Worm (Caenorhabditis elegans) whole organism, L2 larva: ENCODE measurements around the gene C25E10.8.

ENCODE experiments used
- elt-1 ChIP-seq: fragments of 150-350 bp; optimal IDR thresholded peaks from 2 replicates; lab custom pipeline; 2014; ENCODE audit warnings: missing biosample characterization, missing genetic modification characterization
- fos-1 ChIP-seq: fragments of 150-350 bp; optimal IDR thresholded peaks from 2 replicates; lab custom pipeline; 2014; ENCODE audit warnings: missing biosample characterization, missing genetic modification characterization
- nhr-11 ChIP-seq: fragments of 150-350 bp; optimal IDR thresholded peaks from 2 replicates; lab custom pipeline; 2014; ENCODE audit warnings: missing biosample characterization, missing genetic modification characterization
- nhr-237 ChIP-seq: fragments of 150-350 bp; optimal IDR thresholded peaks from 2 replicates; lab custom pipeline; 2014; ENCODE audit warnings: missing biosample characterization, missing genetic modification characterization
- peb-1 ChIP-seq: fragments of 150-350 bp; optimal IDR thresholded peaks from 2 replicates; lab custom pipeline; 2014; ENCODE audit warnings: missing biosample characterization, missing genetic modification characterization
- unc-39 ChIP-seq: fragments of 150-350 bp; optimal IDR thresholded peaks from 2 replicates; lab custom pipeline; 2014; ENCODE audit warnings: missing biosample characterization, missing genetic modification characterization
- unc-62 ChIP-seq: fragments of 150-350 bp; optimal IDR thresholded peaks from 2 replicates; lab custom pipeline; 2014; ENCODE audit warnings: missing biosample characterization, missing genetic modification reagents, missing genetic modification characterization
- ztf-11 ChIP-seq: sonication (generic microtip); optimal IDR thresholded peaks from 2 replicates; lab custom pipeline; 2017; ENCODE audit warnings: missing biosample characterization, missing genetic modification characterization

DNA sequence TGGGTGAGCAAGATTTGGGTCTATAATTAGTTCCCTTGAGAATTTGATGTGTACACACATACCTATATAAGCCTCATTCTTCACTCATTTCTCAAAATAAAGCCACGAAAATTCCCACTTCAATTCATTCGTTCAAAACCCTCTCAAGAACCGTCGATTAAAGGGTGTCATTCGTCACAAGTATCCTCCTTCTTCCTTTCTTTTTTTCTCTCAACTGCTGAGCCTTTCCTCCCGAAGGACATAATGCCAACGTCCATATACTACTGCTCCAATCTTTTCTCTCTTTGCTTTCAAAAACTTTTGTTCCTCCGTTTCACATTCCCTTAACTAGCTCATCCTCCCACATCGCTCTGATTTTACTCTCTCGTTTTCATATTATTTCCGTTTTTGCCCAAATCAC lies 38.3 kb upstream of the C25E10.8 start, which contains the start of gene T27E4.1:
- no peak for TF ChIP-seq elt-1 (tag; lab: Kevin White, UChicago)
- no peak for TF ChIP-seq nhr-237 (tag; lab: Kevin White, UChicago)
- TF ChIP-seq fos-1: no peak
- TF ChIP-seq ztf-11 (tag; lab: Kevin White, UChicago): no peak
- no peak for TF ChIP-seq peb-1 (tag; lab: Kevin White, UChicago)
- TF ChIP-seq unc-39 (tag; lab: Kevin White, UChicago): no peak
- no peak for TF ChIP-seq nhr-11 (tag; lab: Kevin White, UChicago)
- TF ChIP-seq unc-62 (GFP tag; lab: Kevin White, UChicago): no peak
